Worm (Caenorhabditis elegans) whole organism, L1 larva: ENCODE results near the gene T18D3.6.

Experiments used
- C34B4.2 ChIP-seq: sonication (generic microtip); optimal IDR thresholded peaks from 2 replicates; lab custom pipeline; 2017; ENCODE audit warnings: mild to moderate bottlenecking, missing genetic modification characterization, missing compliant biosample characterization
- aha-1 ChIP-seq: fragments of 150-350 bp; optimal IDR thresholded peaks from 2 replicates; lab custom pipeline; 2014; ENCODE audit warnings: missing biosample characterization, missing genetic modification characterization
- ceh-63 ChIP-seq: fragments of 200-800 bp; sonication (Bioruptor generic); optimal IDR thresholded peaks from 2 replicates; lab custom pipeline; 2018; ENCODE audit warnings: mild to moderate bottlenecking, missing genetic modification characterization, missing compliant biosample characterization
- ceh-82 ChIP-seq, 3 experiments: fragments of 150-350 bp in 1 of 3; sonication (generic microtip) in 2 of 3; optimal IDR thresholded peaks; 2 replicates each; lab custom pipeline; 2014 to 2017; ENCODE audit warnings: missing biosample characterization in 3 of 3, missing genetic modification characterization in 3 of 3
- ceh-88 ChIP-seq: fragments of 200-800 bp; sonication (Bioruptor generic); IDR thresholded peaks from 2 replicates; pipeline ENCODE4 v1.3.6; 2022; ENCODE audit warnings: missing genetic modification characterization, missing compliant biosample characterization
- dsc-1 ChIP-seq: sonication (generic microtip); optimal IDR thresholded peaks from 2 replicates; lab custom pipeline; 2016; ENCODE audit warnings: mild to moderate bottlenecking, missing genetic modification characterization, missing compliant biosample characterization
- efl-1 ChIP-seq, 4 experiments: fragments of 150-350 bp; optimal IDR thresholded peaks in 3 of 4; peaks in 1 of 4; 1 replicate in 1 of 4; 2 replicates in 3 of 4; lab custom pipeline; 2014; ENCODE audit warnings: missing biosample characterization in 2 of 4, missing genetic modification characterization in 2 of 4, missing genetic modification reagents in 2 of 4
- efl-3 ChIP-seq: fragments of 200-800 bp; sonication (Bioruptor generic); optimal IDR thresholded peaks from 2 replicates; lab custom pipeline; 2018; ENCODE audit warnings: mild to moderate bottlenecking, missing genetic modification characterization, missing compliant biosample characterization
- egl-27 ChIP-seq, 2 experiments: fragments of 150-350 bp in 1 of 2; sonication (generic microtip); optimal IDR thresholded peaks; 3 replicates each; lab custom pipeline; 2017 to 2018; ENCODE audit warnings: missing biosample characterization in 2 of 2, missing genetic modification characterization in 2 of 2, missing genetic modification reagents in 2 of 2
- elt-2 ChIP-seq: sonication (generic microtip); optimal IDR thresholded peaks from 2 replicates; lab custom pipeline; 2016; ENCODE audit warnings: missing genetic modification characterization, mild to moderate bottlenecking, inconsistent platforms, missing compliant biosample characterization, missing genetic modification reagents
- elt-3 ChIP-seq, 6 experiments: fragments of 150-350 bp in 1 of 6; sonication (generic microtip); optimal IDR thresholded peaks; 2 replicates each; lab custom pipeline; 2017 to 2018; ENCODE audit warnings: missing biosample characterization in 6 of 6, missing genetic modification characterization in 6 of 6, inconsistent platforms in 1 of 6
- fkh-10 ChIP-seq: sonication (generic microtip); optimal IDR thresholded peaks from 2 replicates; lab custom pipeline; 2017; ENCODE audit warnings: missing biosample characterization, missing genetic modification reagents, missing genetic modification characterization
- fkh-8 ChIP-seq: sonication (generic microtip); optimal IDR thresholded peaks from 2 replicates; lab custom pipeline; 2016; ENCODE audit warnings: mild to moderate bottlenecking, missing genetic modification characterization, missing compliant biosample characterization
- hlh-4 ChIP-seq: sonication (generic microtip); optimal IDR thresholded peaks from 2 replicates; lab custom pipeline; 2016; ENCODE audit warnings: mild to moderate bottlenecking, missing genetic modification characterization, missing compliant biosample characterization
- irx-1 ChIP-seq: sonication (generic microtip); optimal IDR thresholded peaks from 2 replicates; lab custom pipeline; 2016; ENCODE audit warnings: missing genetic modification characterization, missing compliant biosample characterization
- lin-13 ChIP-seq: fragments of 150-350 bp; optimal IDR thresholded peaks from 2 replicates; lab custom pipeline; 2014; ENCODE audit warnings: missing biosample characterization, missing genetic modification reagents, missing genetic modification characterization
- lin-14 ChIP-seq: fragments of 200-800 bp; sonication (Bioruptor generic); optimal IDR thresholded peaks from 2 replicates; lab custom pipeline; 2018; ENCODE audit warnings: mild to moderate bottlenecking, missing genetic modification characterization, moderate library complexity, missing compliant biosample characterization
- lin-15B ChIP-seq: fragments of 150-350 bp; sonication (generic microtip); optimal IDR thresholded peaks from 3 replicates; lab custom pipeline; 2014; ENCODE audit warnings: missing biosample characterization, missing genetic modification characterization
- lin-39 ChIP-seq: fragments of 150-350 bp; optimal IDR thresholded peaks from 2 replicates; lab custom pipeline; 2014; ENCODE audit warnings: missing biosample characterization, missing genetic modification reagents, missing genetic modification characterization
- lir-3 ChIP-seq: sonication (generic microtip); optimal IDR thresholded peaks from 2 replicates; lab custom pipeline; 2016; ENCODE audit warnings: mild to moderate bottlenecking, missing genetic modification characterization, moderate library complexity, missing compliant biosample characterization; ENCODE audit not compliant: poor library complexity
- mef-2 ChIP-seq: fragments of 150-350 bp; optimal IDR thresholded peaks from 2 replicates; lab custom pipeline; 2014; ENCODE audit warnings: missing biosample characterization, missing genetic modification characterization
- nhr-19 ChIP-seq: fragments of 200-800 bp; sonication (Bioruptor generic); conservative IDR thresholded peaks from 2 replicates; pipeline ENCODE4 v1.3.6; 2022; ENCODE audit warnings: missing genetic modification characterization, missing compliant biosample characterization
- nhr-20 ChIP-seq: sonication (generic microtip); optimal IDR thresholded peaks from 2 replicates; lab custom pipeline; 2016; ENCODE audit warnings: mild to moderate bottlenecking, missing genetic modification characterization, missing compliant biosample characterization
- nhr-47 ChIP-seq: sonication (generic microtip); optimal IDR thresholded peaks from 2 replicates; lab custom pipeline; 2016; ENCODE audit warnings: mild to moderate bottlenecking, missing genetic modification characterization, moderate library complexity, missing compliant biosample characterization
- nhr-85 ChIP-seq: sonication (generic microtip); peaks from one replicate; lab custom pipeline; 2016; ENCODE audit warnings: missing genetic modification characterization, inconsistent platforms, missing compliant biosample characterization
- pag-3 ChIP-seq: sonication (generic microtip); optimal IDR thresholded peaks from 2 replicates; lab custom pipeline; 2017; ENCODE audit warnings: missing genetic modification characterization, mild to moderate bottlenecking, missing compliant biosample characterization, antibody characterized with exemption, borderline replicate concordance; ENCODE audit not compliant: insufficient read depth
- pqm-1 ChIP-seq: sonication (generic microtip); optimal IDR thresholded peaks from 3 replicates; lab custom pipeline; 2017; ENCODE audit warnings: missing biosample characterization, missing genetic modification characterization
- skn-1 ChIP-seq: fragments of 150-350 bp; optimal IDR thresholded peaks from 2 replicates; lab custom pipeline; 2014; ENCODE audit warnings: missing biosample characterization, missing genetic modification characterization
- snu-23 ChIP-seq: sonication (generic microtip); optimal IDR thresholded peaks from 2 replicates; lab custom pipeline; 2016; ENCODE audit warnings: missing genetic modification characterization, missing compliant biosample characterization
- sptf-1 ChIP-seq: fragments of 150-350 bp; optimal IDR thresholded peaks from 2 replicates; lab custom pipeline; 2014; ENCODE audit warnings: missing biosample characterization, missing genetic modification characterization
- swsn-7 ChIP-seq: sonication (generic microtip); optimal IDR thresholded peaks from 2 replicates; lab custom pipeline; 2016; ENCODE audit warnings: missing genetic modification characterization, missing compliant biosample characterization
- tlp-1 ChIP-seq: fragments of 150-350 bp; optimal IDR thresholded peaks from 2 replicates; lab custom pipeline; 2014; ENCODE audit warnings: missing biosample characterization, missing genetic modification characterization
- unc-130 ChIP-seq: fragments of 150-350 bp; optimal IDR thresholded peaks from 2 replicates; lab custom pipeline; 2017; ENCODE audit warnings: missing biosample characterization, missing genetic modification characterization, inconsistent platforms
- unc-30 ChIP-seq: sonication (generic microtip); optimal IDR thresholded peaks from 2 replicates; lab custom pipeline; 2017; ENCODE audit warnings: missing biosample characterization, missing genetic modification characterization
- unc-86 ChIP-seq: sonication (generic microtip); optimal IDR thresholded peaks from 2 replicates; lab custom pipeline; 2016; ENCODE audit warnings: missing genetic modification characterization, missing compliant biosample characterization
- zag-1 ChIP-seq: fragments of 150-350 bp; optimal IDR thresholded peaks from 2 replicates; lab custom pipeline; 2014; ENCODE audit warnings: missing biosample characterization, missing genetic modification characterization
- zip-4 ChIP-seq: fragments of 200-800 bp; sonication (Bioruptor generic); optimal IDR thresholded peaks from 2 replicates; lab custom pipeline; 2018; ENCODE audit warnings: mild to moderate bottlenecking, missing genetic modification characterization, moderate library complexity, missing compliant biosample characterization
- ztf-4 ChIP-seq: fragments of 150-350 bp; optimal IDR thresholded peaks from 2 replicates; lab custom pipeline; 2014; ENCODE audit warnings: missing biosample characterization, missing genetic modification characterization

T18D3.6 gene

DNA sequence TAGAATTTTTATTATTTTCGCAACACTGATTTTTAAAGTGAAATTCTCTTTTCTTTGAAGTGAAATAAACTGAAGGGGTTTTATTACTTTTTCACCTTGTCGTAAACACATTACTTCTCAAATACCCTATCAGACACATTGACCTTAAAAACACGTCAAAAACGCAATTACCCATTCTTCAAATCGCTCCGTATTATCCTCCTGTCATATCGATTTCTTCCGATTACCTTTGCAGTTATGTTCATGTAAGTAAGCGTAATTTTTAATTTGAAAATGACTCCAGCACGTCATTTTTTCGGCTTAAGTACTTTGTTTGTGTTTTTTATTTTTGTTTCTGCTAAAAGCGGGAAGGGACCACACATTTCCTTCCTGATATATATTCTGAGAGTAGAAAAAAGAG lies 11.4 kb upstream of the T18D3.6 start:
- TF ChIP-seq zip-4 (GFP tag; lab: Kevin White, UChicago) (no peak), efl-1 (optimal IDR thresholded peaks at IDR 0.05; lab: Kevin White, UChicago) (no peak), efl-1 (GFP tag; optimal IDR thresholded peaks at IDR 0.05 in 1 of 2; lab: Kevin White, UChicago) (peak in 1 of 2 experiments; percentile 55)

DNA sequence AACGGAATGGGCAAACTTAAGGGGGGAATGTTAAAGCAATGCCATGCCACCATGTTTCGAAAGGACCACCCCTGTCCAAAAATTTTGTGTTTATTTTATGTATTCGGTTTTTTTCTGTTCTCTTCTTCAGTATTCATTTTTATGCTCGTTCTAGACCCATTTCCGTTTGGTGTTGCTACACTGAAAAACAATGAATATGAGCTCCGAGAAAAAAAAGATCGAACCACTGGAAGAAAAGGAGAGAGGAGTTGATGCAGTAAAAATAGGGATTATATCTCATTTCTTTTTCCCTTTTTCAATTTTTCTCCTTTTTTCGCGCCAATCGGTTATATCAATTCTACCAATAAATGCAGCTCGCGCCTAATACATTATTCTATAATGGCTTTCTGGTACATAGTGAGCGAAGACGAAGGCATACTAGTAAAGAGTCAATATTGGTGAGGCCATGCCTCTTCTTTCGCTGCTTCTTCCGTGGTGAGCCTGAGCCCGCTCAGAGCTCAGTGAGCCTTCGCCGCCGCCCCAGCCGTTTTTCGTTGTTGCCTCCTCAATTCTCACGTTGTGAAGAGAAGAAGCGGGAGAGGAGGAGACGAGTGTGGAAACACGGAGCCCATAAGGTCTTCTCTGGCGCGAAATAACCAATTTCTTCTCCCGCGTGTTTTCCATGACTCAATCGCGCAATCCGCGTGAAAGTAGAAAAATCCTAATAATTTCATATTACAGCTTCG lies 9.5 kb upstream of the T18D3.6 start:
- TF ChIP-seq fkh-8 = peak; percentile 6
- no peak for TF ChIP-seq pqm-1
- TF ChIP-seq nhr-19 (GFP tag; lab: Robert Waterston, UW) = no peak
- TF ChIP-seq skn-1 (tag; lab: Kevin White, UChicago) = no peak
- TF ChIP-seq unc-130 = no peak
- TF ChIP-seq zag-1 (tag; lab: Kevin White, UChicago) = no peak
- TF ChIP-seq mef-2 = no peak
- TF ChIP-seq lin-39 (tag; lab: Kevin White, UChicago) = no peak
- TF ChIP-seq unc-86 = peak; percentile 4
- no peak for TF ChIP-seq lin-15B (tag; lab: Kevin White, UChicago)
- TF ChIP-seq nhr-85 (tag; lab: Kevin White, UChicago) = no peak
- TF ChIP-seq dsc-1 (tag; lab: Kevin White, UChicago) = peak; percentile 43
- no peak for TF ChIP-seq efl-1 (optimal IDR thresholded peaks at IDR 0.05; lab: Kevin White, UChicago)
- TF ChIP-seq efl-1 (GFP tag; optimal IDR thresholded peaks at IDR 0.05 in 1 of 2; lab: Kevin White, UChicago) = peak in 1 of 2 experiments; percentile 67
- no peak for TF ChIP-seq ceh-82 (tag; optimal IDR thresholded peaks at IDR 0.05; lab: Kevin White, UChicago)
- no peak for TF ChIP-seq unc-30
- TF ChIP-seq fkh-10 = no peak
- peak; percentile 48 for TF ChIP-seq lin-14 (GFP tag; lab: Kevin White, UChicago)
- TF ChIP-seq swsn-7 (tag; lab: Kevin White, UChicago) = peak; percentile 5
- TF ChIP-seq, all 84 proteins: peak for 6

ce11 chrX:12444423-12444822 lies 5.3 kb upstream of the T18D3.6 start:
- TF ChIP-seq ztf-4 = no peak
- TF ChIP-seq hlh-4 (tag; lab: Kevin White, UChicago) = no peak
- TF ChIP-seq elt-3 (tag; optimal IDR thresholded peaks at IDR 0.05; lab: Kevin White, UChicago) = no peak
- no peak for TF ChIP-seq egl-27 (tag; optimal IDR thresholded peaks at IDR 0.05; lab: Kevin White, UChicago)
- TF ChIP-seq efl-1 (optimal IDR thresholded peaks at IDR 0.05; lab: Kevin White, UChicago) = no peak
- peak in 1 of 2 experiments; percentile 11 for TF ChIP-seq efl-1 (GFP tag; optimal IDR thresholded peaks at IDR 0.05 in 1 of 2; lab: Kevin White, UChicago)
- no peak for TF ChIP-seq lir-3 (tag; lab: Kevin White, UChicago)

ce11 chrX:12446572-12446971 lies 3.1 kb upstream of the T18D3.6 start:
- TF ChIP-seq tlp-1 (tag; lab: Kevin White, UChicago) (no peak), elt-2 (peak; percentile 8), snu-23 (GFP tag; lab: Kevin White, UChicago) (no peak), aha-1 (tag; lab: Kevin White, UChicago) (no peak), C34B4.2 (no peak)

- TF ChIP-seq efl-3 (no peak), irx-1 (no peak), ztf-4 (no peak), pag-3 (no peak), ceh-88 (no peak), lin-13 (GFP tag; lab: Kevin White, UChicago) (no peak), aha-1 (tag; lab: Kevin White, UChicago) (no peak), sptf-1 (tag; lab: Kevin White, UChicago) (no peak), nhr-47 (no peak), ceh-63 (GFP tag; lab: Kevin White, UChicago) (no peak), nhr-20 (tag; lab: Kevin White, UChicago) (no peak), lir-3 (tag; lab: Kevin White, UChicago) (no peak), fkh-8 (no peak)
Observed at ce11 chrX:12451258-12451657, 1.6 kb downstream of the T18D3.6 start.
